Fruit fly (Drosophila melanogaster) whole organism, wandering third instar larva: Measurements from ENCODE around the gene CG15333.

Experiments
- Abd-B ChIP-seq: fragments of >200 bp; optimal IDR thresholded peaks from 2 replicates; lab custom pipeline; 2017; ENCODE audit warnings: missing biosample characterization, missing genetic modification characterization
- CG32264 ChIP-seq: fragments of 200-800 bp; sonication (Bioruptor generic); optimal IDR thresholded peaks from 2 replicates; lab custom pipeline; 2016; ENCODE audit warnings: missing biosample characterization, missing genetic modification characterization
- CG9705 ChIP-seq: fragments of 200-800 bp; sonication (Bioruptor generic); optimal IDR thresholded peaks from 2 replicates; lab custom pipeline; 2018; ENCODE audit warnings: missing biosample characterization, mild to moderate bottlenecking, missing genetic modification characterization
- CrebA ChIP-seq: fragments of 200-800 bp; sonication (Bioruptor generic); optimal IDR thresholded peaks from 2 replicates; lab custom pipeline; 2016; ENCODE audit warnings: missing biosample characterization, mild to moderate bottlenecking, missing genetic modification characterization, borderline replicate concordance
- Dfd ChIP-seq: fragments of >200 bp; optimal IDR thresholded peaks from 2 replicates; lab custom pipeline; 2017; ENCODE audit warnings: missing biosample characterization, missing genetic modification characterization
- Dif ChIP-seq: fragments of 200-275, 200-300 bp; sonication (Bioruptor generic); optimal IDR thresholded peaks from 2 replicates; lab custom pipeline; 2018; ENCODE audit warnings: missing biosample characterization, missing genetic modification characterization; ENCODE audit not compliant: partially characterized antibody
- GATAd ChIP-seq: sonication (Bioruptor generic); optimal IDR thresholded peaks from 2 replicates; lab custom pipeline; 2016; ENCODE audit warnings: missing biosample characterization, missing genetic modification characterization
- HLH106 ChIP-seq: fragments of 200-800 bp; optimal IDR thresholded peaks from 3 replicates; lab custom pipeline; 2019; ENCODE audit warnings: missing biosample characterization, mild to moderate bottlenecking, missing genetic modification characterization, moderate library complexity
- Hnf4 ChIP-seq: fragments of 200-800 bp; sonication (Bioruptor generic); optimal IDR thresholded peaks from 2 replicates; lab custom pipeline; 2016; ENCODE audit warnings: missing biosample characterization, mild to moderate bottlenecking, missing genetic modification characterization
- Hr78 ChIP-seq: fragments of >200 bp; optimal IDR thresholded peaks from 2 replicates; lab custom pipeline; 2017; ENCODE audit warnings: missing biosample characterization, missing genetic modification characterization
- Hr83 ChIP-seq: fragments of 200-300 bp; sonication (Bioruptor generic); optimal IDR thresholded peaks from 2 replicates; lab custom pipeline; 2016; ENCODE audit warnings: missing biosample characterization, mild to moderate bottlenecking, missing genetic modification characterization, moderate library complexity; ENCODE audit not compliant: poor library complexity, severe bottlenecking
- Jra ChIP-seq: sonication (Bioruptor generic); optimal IDR thresholded peaks from 2 replicates; lab custom pipeline; 2016; ENCODE audit warnings: missing biosample characterization, missing genetic modification characterization
- Mio ChIP-seq: sonication (Bioruptor generic); optimal IDR thresholded peaks from 2 replicates; lab custom pipeline; 2016; ENCODE audit warnings: missing biosample characterization, missing genetic modification characterization
- Myc ChIP-seq: fragments of >200 bp; optimal IDR thresholded peaks from 2 replicates; lab custom pipeline; 2017
- N ChIP-seq: fragments of >200 bp; optimal IDR thresholded peaks from 2 replicates; lab custom pipeline; 2018; ENCODE audit warnings: missing biosample characterization, missing external identifiers, missing genetic modification characterization
- OdsH ChIP-seq: fragments of 200-800 bp; sonication (Bioruptor generic); optimal IDR thresholded peaks from 2 replicates; lab custom pipeline; 2016; ENCODE audit warnings: missing biosample characterization, mild to moderate bottlenecking, missing genetic modification characterization
- Rel ChIP-seq, 2 experiments: fragments of 200-800 bp; sonication (Bioruptor generic) in 1 of 2; optimal IDR thresholded peaks; 2 replicates in 1 of 2; 3 replicates in 1 of 2; lab custom pipeline; 2016 to 2019; ENCODE audit warnings: mild to moderate bottlenecking in 2 of 2, missing biosample characterization in 2 of 2, missing genetic modification characterization in 2 of 2, moderate library complexity in 1 of 2
- Sp1 ChIP-seq: fragments of 200-800 bp; sonication (Bioruptor generic); optimal IDR thresholded peaks from 3 replicates; lab custom pipeline; 2019; ENCODE audit warnings: missing biosample characterization, mild to moderate bottlenecking, missing genetic modification characterization, moderate library complexity
- Vsx2 ChIP-seq: fragments of 200-300, 225-300 bp; sonication (Bioruptor generic); optimal IDR thresholded peaks from 2 replicates; lab custom pipeline; 2018; ENCODE audit warnings: missing biosample characterization, missing genetic modification characterization; ENCODE audit not compliant: partially characterized antibody
- br ChIP-seq: fragments of 200-800 bp; sonication (Bioruptor generic); optimal IDR thresholded peaks from 2 replicates; lab custom pipeline; 2016; ENCODE audit warnings: missing biosample characterization, missing genetic modification characterization
- brk ChIP-seq: fragments of 200-800 bp; sonication (Bioruptor generic); optimal IDR thresholded peaks from 2 replicates; lab custom pipeline; 2016; ENCODE audit warnings: missing biosample characterization, mild to moderate bottlenecking, missing genetic modification characterization
- dl ChIP-seq, 2 experiments: fragments of 175-275, 200-275 bp in 1 of 2; fragments of 200-275 bp in 1 of 2; sonication (Bioruptor generic); optimal IDR thresholded peaks; lab custom pipeline; 2018; ENCODE audit warnings: mild to moderate bottlenecking in 2 of 2, missing biosample characterization in 2 of 2, missing genetic modification characterization in 2 of 2, moderate library complexity in 2 of 2; ENCODE audit not compliant: partially characterized antibody in 2 of 2, insufficient read depth in 1 of 2
- dmrt93B ChIP-seq: fragments of 200-800 bp; sonication (Bioruptor generic); optimal IDR thresholded peaks from 2 replicates; lab custom pipeline; 2018; ENCODE audit warnings: missing biosample characterization, mild to moderate bottlenecking, missing genetic modification characterization
- dsf ChIP-seq: sonication (Bioruptor generic); optimal IDR thresholded peaks from 2 replicates; lab custom pipeline; 2016; ENCODE audit warnings: missing biosample characterization, missing genetic modification characterization, borderline replicate concordance
- ey ChIP-seq: fragments of 200-800 bp; sonication (Bioruptor generic); optimal IDR thresholded peaks from 2 replicates; lab custom pipeline; 2016; ENCODE audit warnings: missing biosample characterization, missing genetic modification characterization
- foxo ChIP-seq, 2 experiments: fragments of 200-800 bp; sonication (Bioruptor generic); optimal IDR thresholded peaks; 2 replicates in 1 of 2; 3 replicates in 1 of 2; lab custom pipeline; 2016 to 2017; ENCODE audit warnings: missing biosample characterization in 2 of 2, missing genetic modification characterization in 2 of 2
- fru ChIP-seq: fragments of 200-800 bp; sonication (Bioruptor generic); optimal IDR thresholded peaks from 3 replicates; lab custom pipeline; 2016; ENCODE audit warnings: missing biosample characterization, mild to moderate bottlenecking, missing genetic modification characterization
- h ChIP-seq: fragments of 200-800 bp; sonication (Bioruptor generic); optimal IDR thresholded peaks from 3 replicates; lab custom pipeline; 2016; ENCODE audit warnings: missing biosample characterization, mild to moderate bottlenecking, missing genetic modification characterization
- jim ChIP-seq: fragments of 175-275, 200-325 bp; sonication (Bioruptor generic); optimal IDR thresholded peaks from 2 replicates; lab custom pipeline; 2016; ENCODE audit warnings: missing biosample characterization, mild to moderate bottlenecking, missing genetic modification characterization
- lola ChIP-seq: fragments of >200 bp; optimal IDR thresholded peaks from 2 replicates; lab custom pipeline; 2017; ENCODE audit warnings: missing biosample characterization, missing genetic modification characterization
- pan ChIP-seq: fragments of >200 bp; optimal IDR thresholded peaks from 2 replicates; lab custom pipeline; 2017
- psq ChIP-seq: fragments of 200-800 bp; sonication (Bioruptor generic); optimal IDR thresholded peaks from 3 replicates; lab custom pipeline; 2017; ENCODE audit warnings: missing biosample characterization, mild to moderate bottlenecking, missing genetic modification characterization, moderate library complexity
- rgr ChIP-seq: fragments of 200-800 bp; sonication (Bioruptor generic); optimal IDR thresholded peaks from 3 replicates; lab custom pipeline; 2016; ENCODE audit warnings: missing biosample characterization, mild to moderate bottlenecking, missing genetic modification characterization
- sage ChIP-seq: fragments of 200-800 bp; sonication (Bioruptor generic); optimal IDR thresholded peaks from 2 replicates; lab custom pipeline; 2016; ENCODE audit warnings: missing biosample characterization, mild to moderate bottlenecking, missing genetic modification characterization
- sv ChIP-seq: fragments of 200-800 bp; sonication (Bioruptor generic); optimal IDR thresholded peaks from 3 replicates; lab custom pipeline; 2016; ENCODE audit warnings: missing biosample characterization, missing genetic modification characterization
- tai ChIP-seq: sonication (Bioruptor generic); optimal IDR thresholded peaks from 2 replicates; lab custom pipeline; 2016; ENCODE audit warnings: missing biosample characterization, missing genetic modification characterization
- usp ChIP-seq: fragments of >200 bp; optimal IDR thresholded peaks from 2 replicates; lab custom pipeline; 2017; ENCODE audit warnings: missing biosample characterization, missing genetic modification characterization
- woc ChIP-seq: sonication (Bioruptor generic); optimal IDR thresholded peaks from 2 replicates; lab custom pipeline; 2016; ENCODE audit warnings: missing biosample characterization, mild to moderate bottlenecking, missing genetic modification characterization

CG15333 gene

dm6 chrX:8061392-8062179 lies 40.4 kb upstream of the CG15333 start, which contains the start of gene mys:
TSS of gene mys (plus strand) at chrX:8061645.
- TF ChIP-seq sage (GFP tag; lab: Kevin White, UChicago) (no peak), tai (GFP tag; lab: Kevin White, UChicago) (peak; percentile 91), Rel (GFP tag; optimal IDR thresholded peaks at IDR 0.05; lab: Kevin White, UChicago) (no peak), Rel (tag; optimal IDR thresholded peaks at IDR 0.05; lab: Kevin White, UChicago) (peak; percentile 70), woc (GFP tag; lab: Kevin White, UChicago) (no peak), Vsx2 (GFP tag; lab: Kevin White, UChicago) (no peak), GATAd (no peak), lola (no peak), Mio (no peak), jim (no peak), Hnf4 (GFP tag; lab: Kevin White, UChicago) (peak; percentile 85), h (GFP tag; lab: Kevin White, UChicago) (peak; percentile 39), Hr83 (GFP tag; lab: Kevin White, UChicago) (peak; percentile 90), dsf (GFP tag; lab: Kevin White, UChicago) (peak; percentile 18), CrebA (GFP tag; lab: Kevin White, UChicago) (no peak), usp (GFP tag; lab: Kevin White, UChicago) (no peak), CG32264 (GFP tag; lab: Kevin White, UChicago) (no peak), Abd-B (no peak), HLH106 (peak; percentile 26), brk (GFP tag; lab: Kevin White, UChicago) (peak; percentile 38), Hr78 (no peak), Dif (GFP tag; lab: Kevin White, UChicago) (peak; percentile 4), psq (no peak), OdsH (GFP tag; lab: Kevin White, UChicago) (no peak), Sp1 (GFP tag; lab: Kevin White, UChicago) (peak; percentile 50), dmrt93B (GFP tag; lab: Kevin White, UChicago) (peak; percentile 34), Jra (peak; percentile 66), foxo (GFP tag; optimal IDR thresholded peaks at IDR 0.05; lab: Kevin White, UChicago) (peak in 1 of 2 experiments; percentile 67), fru (GFP tag; lab: Kevin White, UChicago) (peak; percentile 55), ey (no peak), dl (GFP tag; optimal IDR thresholded peaks at IDR 0.05; lab: Kevin White, UChicago; ENCODE audit: insufficient read depth in 1 of 2, partially characterized antibody in 2 of 2) (no peak), pan (lab: Kevin White, UChicago) (no peak), sv (peak; percentile 16), rgr (GFP tag; lab: Kevin White, UChicago) (peak; percentile 67), Myc (lab: Kevin White, UChicago) (peak; percentile 11), br (GFP tag; lab: Kevin White, UChicago) (peak; percentile 60), Dfd (GFP tag; lab: Kevin White, UChicago) (no peak), CG9705 (GFP tag; lab: Kevin White, UChicago) (peak; percentile 39), N (no peak)

dm6 chrX:8060921-8061270 lies 39.8 kb upstream of the CG15333 start:
- TF ChIP-seq Hr83 (GFP tag; lab: Kevin White, UChicago) = peak; percentile 29
- TF ChIP-seq usp (GFP tag; lab: Kevin White, UChicago) = no peak
- TF ChIP-seq Hr78 = peak; percentile 65
- peak; percentile 50 for TF ChIP-seq CrebA (GFP tag; lab: Kevin White, UChicago)
- no peak for TF ChIP-seq jim
- TF ChIP-seq h (GFP tag; lab: Kevin White, UChicago) = peak; percentile 91
- no peak for TF ChIP-seq Myc (lab: Kevin White, UChicago)
- peak; percentile 33 for TF ChIP-seq fru (GFP tag; lab: Kevin White, UChicago)
- peak; percentile 34 for TF ChIP-seq Sp1 (GFP tag; lab: Kevin White, UChicago)
- TF ChIP-seq OdsH (GFP tag; lab: Kevin White, UChicago) = no peak
- TF ChIP-seq Vsx2 (GFP tag; lab: Kevin White, UChicago) = peak; percentile 84
- TF ChIP-seq tai (GFP tag; lab: Kevin White, UChicago) = no peak
- TF ChIP-seq Abd-B = peak; percentile 50
- TF ChIP-seq GATAd = no peak
- no peak for TF ChIP-seq Dfd (GFP tag; lab: Kevin White, UChicago)
- peak; percentile 93 for TF ChIP-seq Dif (GFP tag; lab: Kevin White, UChicago)
- TF ChIP-seq sage (GFP tag; lab: Kevin White, UChicago) = peak; percentile 23
- TF ChIP-seq dl (GFP tag; optimal IDR thresholded peaks at IDR 0.05; lab: Kevin White, UChicago; ENCODE audit: insufficient read depth in 1 of 2, partially characterized antibody in 2 of 2) = peak; percentile 91 to 92
- no peak for TF ChIP-seq Rel (GFP tag; optimal IDR thresholded peaks at IDR 0.05; lab: Kevin White, UChicago)
- no peak for TF ChIP-seq Rel (tag; optimal IDR thresholded peaks at IDR 0.05; lab: Kevin White, UChicago)
- peak; percentile 99 for TF ChIP-seq N
- TF ChIP-seq dmrt93B (GFP tag; lab: Kevin White, UChicago) = no peak
- TF ChIP-seq, all 38 proteins: peak for 12
